Fruit fly (Drosophila melanogaster): ENCODE measurements around the gene CG7142.

Gene CG7142

DNA sequence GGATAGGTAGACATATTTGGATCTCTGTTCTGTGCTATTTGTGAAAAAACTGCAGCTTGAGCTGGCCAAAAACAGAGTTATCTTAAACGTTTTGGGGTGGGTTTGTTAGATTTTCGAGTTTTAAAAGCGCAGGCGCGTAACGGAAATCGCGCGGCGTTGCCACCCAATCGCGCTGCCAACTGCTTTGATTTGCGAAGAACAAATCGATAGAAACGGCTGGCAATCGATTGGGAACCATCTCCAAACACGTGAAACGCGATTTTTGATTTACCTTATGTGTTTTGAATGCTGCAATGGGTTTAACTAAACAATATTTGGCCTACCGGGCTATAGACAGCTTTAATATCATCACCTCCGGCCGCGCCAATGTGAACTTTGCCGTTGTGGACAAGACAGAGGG, 4.1 kb upstream of the CG7142 start, which contains the start of the genes CG14312 and CG8064 (continued):
- TF ChIP-seq nerfin-1 (tag; optimal IDR thresholded peaks at IDR 0.05) (no peak), CG12155 (GFP tag; optimal IDR thresholded peaks at IDR 0.05) (no peak), sim (GFP tag; IDR thresholded peaks at IDR 0.05) (no peak), CG7987 (GFP tag; optimal IDR thresholded peaks at IDR 0.05) (no peak), CG11696 (GFP tag; IDR thresholded peaks at IDR 0.05) (no peak), Ptx1 (GFP tag; IDR thresholded peaks at IDR 0.05) (no peak), lbe (GFP tag; optimal IDR thresholded peaks at IDR 0.05) (no peak), crol (GFP tag; IDR thresholded peaks at IDR 0.05) (no peak), HmgD (GFP tag; optimal IDR thresholded peaks at IDR 0.05) (no peak), mld (GFP tag; IDR thresholded peaks at IDR 0.05; ENCODE audit: partially characterized antibody) (no peak), kah (GFP tag; optimal IDR thresholded peaks at IDR 0.05) (no peak), CG17829 (tag; optimal IDR thresholded peaks at IDR 0.05) (peak; percentile 21), CG7928 (GFP tag; optimal IDR thresholded peaks at IDR 0.05) (no peak), CG10267 (tag; optimal IDR thresholded peaks at IDR 0.05) (peak; percentile 34), Dref (GFP tag; IDR thresholded peaks at IDR 0.05) (peak; percentile 94), CG1024 (GFP tag; IDR thresholded peaks at IDR 0.05) (no peak), CG42726 (GFP tag; IDR thresholded peaks at IDR 0.05; ENCODE audit: partially characterized antibody) (peak; percentile 13; the same call in 1 of the 2 replicates), CG13894 (tag; optimal IDR thresholded peaks at IDR 0.05) (no peak), otp (GFP tag; IDR thresholded peaks at IDR 0.05) (no peak), so (GFP tag; IDR thresholded peaks at IDR 0.05) (no peak), CG10431 (GFP tag; optimal IDR thresholded peaks at IDR 0.05) (no peak), CG4328 (GFP tag; optimal IDR thresholded peaks at IDR 0.05) (no peak), CG4617 (GFP tag; optimal IDR thresholded peaks at IDR 0.05; ENCODE audit: borderline replicate concordance) (peak; percentile 37), GATAe (GFP tag; conservative IDR thresholded peaks at IDR 0.05) (no peak), jing (GFP tag; optimal IDR thresholded peaks at IDR 0.05) (no peak), Med (GFP tag) (peak; percentile 55), CG2120 (GFP tag; optimal IDR thresholded peaks at IDR 0.05) (peak; percentile 5), mam (GFP tag; optimal IDR thresholded peaks at IDR 0.05) (no peak), toy (GFP tag; IDR thresholded peaks at IDR 0.05) (no peak), psq (GFP tag; optimal IDR thresholded peaks at IDR 0.05) (no peak), CG3163 (GFP tag; optimal IDR thresholded peaks at IDR 0.05) (no peak), en (GFP tag; optimal IDR thresholded peaks at IDR 0.05) (no peak), ftz-f1 (GFP tag; optimal IDR thresholded peaks at IDR 0.05) (no peak), kni (GFP tag; optimal IDR thresholded peaks at IDR 0.05) (no peak), nerfin-2 (GFP tag; IDR thresholded peaks at IDR 0.05; ENCODE audit: partially characterized antibody) (peak; percentile 30; the same call in 1 of the 2 replicates), CG13123 (GFP tag; optimal IDR thresholded peaks at IDR 0.05) (no peak), CG6813 (GFP tag; optimal IDR thresholded peaks at IDR 0.05) (no peak), CG10654 (GFP tag; optimal IDR thresholded peaks at IDR 0.05) (no peak), twi (tag; optimal IDR thresholded peaks at IDR 0.05) (no peak), CG7372 (GFP tag; IDR thresholded peaks at IDR 0.05) (no peak), inv (GFP tag; IDR thresholded peaks at IDR 0.05; ENCODE audit: partially characterized antibody) (peak; percentile 41; the same call in 1 of the 2 replicates), MTF-1 (GFP tag; optimal IDR thresholded peaks at IDR 0.05; ENCODE audit: borderline replicate concordance) (no peak), CG7271 (tag; optimal IDR thresholded peaks at IDR 0.05) (no peak), Hand (GFP tag; optimal IDR thresholded peaks at IDR 0.05) (no peak), CG6175 (GFP tag; IDR thresholded peaks at IDR 0.05) (no peak), crc (GFP tag; optimal IDR thresholded peaks at IDR 0.05) (no peak), CG15514 (GFP tag; optimal IDR thresholded peaks at IDR 0.05) (peak; percentile 93), hkb (optimal IDR thresholded peaks at IDR 0.05) (peak; percentile 39), hkb (GFP tag; IDR thresholded peaks at IDR 0.05) (no peak), CG43689 (GFP tag; IDR thresholded peaks at IDR 0.05) (no peak), fu2 (GFP tag; optimal IDR thresholded peaks at IDR 0.05) (no peak), CG9215 (GFP tag; IDR thresholded peaks at IDR 0.05) (no peak)
